Fruit fly (Drosophila melanogaster) whole organism, pupa: ENCODE measurements around the gene pira.

Source experiments
- CG12605 ChIP-seq: fragments of 200-800 bp; sonication (Bioruptor generic); IDR thresholded peaks from 2 replicates; pipeline ENCODE4 v1.3.6; 2022; ENCODE audit warnings: missing biosample characterization, missing genetic modification characterization
- CG17806 ChIP-seq: fragments of 200-800 bp; sonication (Bioruptor generic); optimal IDR thresholded peaks from 2 replicates; lab custom pipeline; 2018; ENCODE audit warnings: missing biosample characterization, mild to moderate bottlenecking, missing genetic modification characterization, moderate library complexity
- CG9948 ChIP-seq: fragments of 200-800 bp; sonication (Bioruptor generic); optimal IDR thresholded peaks from 2 replicates; lab custom pipeline; 2018; ENCODE audit warnings: missing biosample characterization, mild to moderate bottlenecking, missing genetic modification characterization, moderate library complexity
- EcR ChIP-seq: fragments of 200-800 bp; sonication (Bioruptor generic); optimal IDR thresholded peaks from 3 replicates; lab custom pipeline; 2019; ENCODE audit warnings: missing biosample characterization, missing genetic modification characterization, mild to moderate bottlenecking, moderate library complexity, missing genetic modification reagents
- Ets98B ChIP-seq: fragments of 200-800 bp; sonication (Bioruptor generic); IDR thresholded peaks from 2 replicates; pipeline ENCODE4 v1.3.6; 2022; ENCODE audit warnings: missing biosample characterization, missing genetic modification characterization
- Snoo ChIP-seq: fragments of 200-800 bp; sonication (Bioruptor generic); optimal IDR thresholded peaks from 3 replicates; lab custom pipeline; 2017; ENCODE audit warnings: missing biosample characterization, mild to moderate bottlenecking, missing genetic modification characterization, inconsistent platforms

dm6 chrX:12801357-12801756, 37.9 kb upstream of the pira start, which contains the start of gene Nep6:
- TF ChIP-seq CG9948 (tag; lab: Kevin White, UChicago): no peak
- no peak for TF ChIP-seq CG12605 (GFP tag; lab: Robert Waterston, UW)
- no peak for TF ChIP-seq Ets98B (GFP tag; lab: Robert Waterston, UW)
- TF ChIP-seq Snoo (tag; lab: Kevin White, UChicago): no peak
- TF ChIP-seq CG17806 (tag; lab: Kevin White, UChicago): no peak
- no peak for TF ChIP-seq EcR
